Worm (Caenorhabditis elegans): ENCODE measurements around the gene aqp-4.

The aqp-4 gene

DNA sequence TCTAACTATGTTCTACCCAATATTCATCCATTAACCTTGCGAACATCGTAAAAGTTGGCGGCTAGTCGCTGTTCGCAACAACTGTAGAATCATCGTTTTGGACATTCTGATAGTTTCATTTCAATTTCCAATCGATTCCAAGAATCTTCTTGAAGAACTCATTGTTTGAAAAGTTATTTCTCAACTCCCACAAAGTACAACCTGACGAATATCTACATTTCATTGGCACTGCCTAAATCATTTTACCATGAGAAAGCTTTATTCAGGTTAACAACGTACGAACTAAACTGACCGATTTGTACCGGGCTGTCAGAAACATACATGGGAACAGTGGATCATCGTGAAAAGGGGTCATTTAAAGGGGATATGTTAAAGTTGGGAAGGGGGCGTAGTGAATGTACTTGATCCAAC is 49.4 kb downstream of the aqp-4 start, which contains the start of gene F46B6.6:
TSS of gene F46B6.6 (minus strand) at position 148 of the 411 bp plus-strand sequence.
- TF ChIP-seq duxl-1 (tag; optimal IDR thresholded peaks at IDR 0.05; ENCODE audit: poor library complexity) = no peak
- TF ChIP-seq nhr-48 (tag; optimal IDR thresholded peaks at IDR 0.05) = peak; percentile 19
- TF ChIP-seq lin-38 (GFP tag; IDR thresholded peaks at IDR 0.05) = peak; percentile 32; the same call in 1 of the 2 replicates
- TF ChIP-seq spr-3 (GFP tag; optimal IDR thresholded peaks at IDR 0.05) = peak; percentile 24
- TF ChIP-seq lir-3 (tag; optimal IDR thresholded peaks at IDR 0.05) = no peak
- peak; percentile 19 for TF ChIP-seq mes-2 (tag; optimal IDR thresholded peaks at IDR 0.05; ENCODE audit: poor library complexity, severe bottlenecking)
- no peak for TF ChIP-seq D1046.2 (GFP tag; IDR thresholded peaks at IDR 0.05)
- peak; percentile 36 for TF ChIP-seq Y5F2A.4 (GFP tag; optimal IDR thresholded peaks at IDR 0.05)
- TF ChIP-seq sdz-12 (GFP tag; optimal IDR thresholded peaks at IDR 0.05) = peak; percentile 80
- TF ChIP-seq nhr-102 (tag; optimal IDR thresholded peaks at IDR 0.05) = peak; percentile 26
- peak; percentile 0 for TF ChIP-seq nhr-111 (GFP tag; optimal IDR thresholded peaks at IDR 0.05)
- TF ChIP-seq fkh-10 (GFP tag; optimal IDR thresholded peaks at IDR 0.05) = no peak
- peak; percentile 10 for TF ChIP-seq unc-130 (GFP tag; optimal IDR thresholded peaks at IDR 0.05)
- TF ChIP-seq pha-4 (GFP tag; IDR thresholded peaks at IDR 0.05) = no peak
- TF ChIP-seq pha-4 (tag; optimal IDR thresholded peaks at IDR 0.05) = no peak
- TF ChIP-seq dmd-9 (GFP tag; IDR thresholded peaks at IDR 0.05) = 0 out of 2 replicates have a peak, but pooled peaks have one; percentile 30
- TF ChIP-seq mxl-3 (GFP tag; optimal IDR thresholded peaks at IDR 0.05) = no peak
- peak; percentile 22 for TF ChIP-seq hlh-11 (tag; optimal IDR thresholded peaks at IDR 0.05)
- TF ChIP-seq hif-1 (tag; optimal IDR thresholded peaks at IDR 0.05) = no peak
- no peak for TF ChIP-seq tra-1 (GFP tag; IDR thresholded peaks at IDR 0.05)
- TF ChIP-seq set-16 (GFP tag; IDR thresholded peaks at IDR 0.05) = no peak
- TF ChIP-seq dve-1 (tag; optimal IDR thresholded peaks at IDR 0.05; ENCODE audit: insufficient read depth) = peak; percentile 3
- TF ChIP-seq dmd-6 (GFP tag; IDR thresholded peaks at IDR 0.05) = peak; percentile 16; the same call in 1 of the 2 replicates
- TF ChIP-seq hmg-1.1 (GFP tag; IDR thresholded peaks at IDR 0.05) = no peak
- no peak for TF ChIP-seq egl-27 (tag; optimal IDR thresholded peaks at IDR 0.05)
- TF ChIP-seq zfp-3 (GFP tag; conservative IDR thresholded peaks at IDR 0.05) = 0 out of 2 replicates have a peak, but pooled peaks have one; percentile 10
- 0 out of 2 replicates have a peak, but pooled peaks have one; percentile 8 for TF ChIP-seq php-3 (GFP tag; IDR thresholded peaks at IDR 0.05)
- TF ChIP-seq nhr-41 (GFP tag; IDR thresholded peaks at IDR 0.05) = no peak
- TF ChIP-seq lim-7 (GFP tag; IDR thresholded peaks at IDR 0.05) = no peak
- TF ChIP-seq Y75B8A.6 (GFP tag; IDR thresholded peaks at IDR 0.05) = no peak
- no peak for TF ChIP-seq F37D6.2 (tag; optimal IDR thresholded peaks at IDR 0.05)
- TF ChIP-seq lin-15B (tag; optimal IDR thresholded peaks at IDR 0.05) = no peak
- TF ChIP-seq aha-1 (tag) = peak; percentile 94
- TF ChIP-seq zip-2 (tag; optimal IDR thresholded peaks at IDR 0.05) = no peak
- TF ChIP-seq mep-1 (tag; optimal IDR thresholded peaks at IDR 0.05) = peak; percentile 9
- TF ChIP-seq lsy-2 (tag; optimal IDR thresholded peaks at IDR 0.05) = peak in 1 of 2 experiments; percentile 30
- no peak for TF ChIP-seq ceh-44 (GFP tag; IDR thresholded peaks at IDR 0.05)
- TF ChIP-seq zfp-2 (tag; optimal IDR thresholded peaks at IDR 0.05) = no peak
- TF ChIP-seq ama-1 (optimal IDR thresholded peaks at IDR 0.05) = peak; percentile 88
- no peak for TF ChIP-seq T20F7.1 (GFP tag; optimal IDR thresholded peaks at IDR 0.05)
- TF ChIP-seq unc-62 (GFP tag; optimal IDR thresholded peaks at IDR 0.05 in 1 of 2) = peak in 1 of 2 experiments; percentile 49
- no peak for TF ChIP-seq unc-62 (tag; optimal IDR thresholded peaks at IDR 0.05)
- no peak for TF ChIP-seq dmd-8 (GFP tag; IDR thresholded peaks at IDR 0.05)
- TF ChIP-seq arid-1 (GFP tag; conservative IDR thresholded peaks at IDR 0.05) = 0 out of 2 replicates have a peak, but pooled peaks have one; percentile 21
- TF ChIP-seq egl-43 (GFP tag; IDR thresholded peaks at IDR 0.05) = no peak
- TF ChIP-seq attf-4 (tag; optimal IDR thresholded peaks at IDR 0.05) = no peak
- no peak for TF ChIP-seq unc-39 (tag; optimal IDR thresholded peaks at IDR 0.05)
- no peak for TF ChIP-seq mdt-29 (GFP tag; IDR thresholded peaks at IDR 0.05)
- TF ChIP-seq ceh-20 (GFP tag; IDR thresholded peaks at IDR 0.05) = no peak
- peak; percentile 44; the same call in 1 of the 2 replicates for TF ChIP-seq snpc-1.2 (GFP tag; IDR thresholded peaks at IDR 0.05)
- no peak for TF ChIP-seq daf-8 (GFP tag; IDR thresholded peaks at IDR 0.05)

Data from whole organism, L4 larva.